Fruit fly (Drosophila melanogaster): ENCODE measurements around the gene E5.

E5 gene

DNA sequence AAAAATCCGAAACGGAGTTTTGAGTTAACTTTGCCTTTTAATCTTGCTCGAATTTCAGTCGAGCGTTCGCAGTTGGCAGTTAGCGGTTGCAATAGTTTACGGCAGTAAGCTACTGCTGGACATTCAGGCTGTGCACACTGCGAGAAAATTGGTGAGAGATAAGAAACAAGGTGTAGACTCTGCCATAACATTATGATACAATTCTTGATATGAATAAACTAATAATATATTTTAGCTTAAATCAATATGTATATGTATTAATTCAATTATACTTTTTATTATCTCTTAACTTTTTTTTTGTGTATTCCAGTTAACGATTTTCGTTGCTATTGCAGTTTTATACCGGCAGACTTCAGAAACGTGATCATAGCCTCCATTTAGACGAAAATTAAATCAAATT, 17.4 kb downstream of the E5 start (continued):
- TF ChIP-seq CG10654 (GFP tag; optimal IDR thresholded peaks at IDR 0.05) (no peak), CG8388 (GFP tag; optimal IDR thresholded peaks at IDR 0.05) (peak; percentile 20), phol (tag; optimal IDR thresholded peaks at IDR 0.05) (peak; percentile 25), ase (GFP tag; IDR thresholded peaks at IDR 0.05) (0 out of 3 replicates have a peak, but pooled peaks have one; percentile 13)

dm6 chr3R:13855354-13855753, 19.4 kb downstream of the E5 start, which contains the start of gene CG14362:
CG14362 (minus strand) TSS chr3R:13855454.
- TF ChIP-seq CG6689 (GFP tag; IDR thresholded peaks at IDR 0.05) (no peak), twi (tag; optimal IDR thresholded peaks at IDR 0.05) (no peak), CG6813 (GFP tag; optimal IDR thresholded peaks at IDR 0.05) (no peak), chif (GFP tag; optimal IDR thresholded peaks at IDR 0.05) (no peak), mirr (GFP tag; optimal IDR thresholded peaks at IDR 0.05) (no peak), CG14860 (GFP tag; IDR thresholded peaks at IDR 0.05; ENCODE audit: partially characterized antibody) (no peak), ab (GFP tag; optimal IDR thresholded peaks at IDR 0.05) (no peak)

dm6 chr3R:13850992-13851391, 23.7 kb downstream of the E5 start:
- no peak for TF ChIP-seq CG10654 (GFP tag; optimal IDR thresholded peaks at IDR 0.05)
- no peak for TF ChIP-seq Atf3 (GFP tag; optimal IDR thresholded peaks at IDR 0.05)
- no peak for TF ChIP-seq CG30020 (tag; optimal IDR thresholded peaks at IDR 0.05)
- TF ChIP-seq TFAM (GFP tag; optimal IDR thresholded peaks at IDR 0.05), result no peak
- no peak for TF ChIP-seq nmo (GFP tag; optimal IDR thresholded peaks at IDR 0.05)
- TF ChIP-seq CG17359 (tag; optimal IDR thresholded peaks at IDR 0.05), result no peak
- no peak for TF ChIP-seq CG18764 (GFP tag; optimal IDR thresholded peaks at IDR 0.05)
- TF ChIP-seq Asciz (GFP tag; optimal IDR thresholded peaks at IDR 0.05), result no peak
- no peak for TF ChIP-seq CG10321 (GFP tag; IDR thresholded peaks at IDR 0.05)
- no peak for TF ChIP-seq CG12942 (GFP tag; optimal IDR thresholded peaks at IDR 0.05)
- no peak for TF ChIP-seq CG2116 (GFP tag; optimal IDR thresholded peaks at IDR 0.05)
- no peak for TF ChIP-seq CG3281 (GFP tag; optimal IDR thresholded peaks at IDR 0.05)
- no peak for TF ChIP-seq CG7786 (GFP tag; optimal IDR thresholded peaks at IDR 0.05)
- TF ChIP-seq CG3847 (GFP tag; IDR thresholded peaks at IDR 0.05), result no peak

DNA sequence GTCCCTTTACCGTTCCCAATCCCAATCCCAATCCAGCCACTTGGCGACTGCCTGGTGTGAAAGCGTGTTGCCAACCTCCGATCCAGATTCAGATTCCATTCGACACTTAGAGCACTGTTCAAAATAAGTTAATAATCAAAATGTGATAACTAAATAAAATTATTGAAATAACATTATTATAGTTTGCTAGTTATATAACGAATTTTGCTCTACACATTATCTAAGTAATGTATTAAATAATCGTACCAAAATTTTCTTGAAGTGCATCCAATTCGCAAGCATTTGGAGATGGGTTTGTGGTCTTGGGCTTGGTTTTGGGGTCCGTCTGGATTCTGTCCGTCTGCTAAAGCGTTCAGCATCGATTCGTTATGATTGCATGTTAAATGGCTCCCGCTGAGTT, 25.4 kb downstream of the E5 start:
- TF ChIP-seq CG5953 (GFP tag; IDR thresholded peaks at IDR 0.05), result no peak
- no peak for TF ChIP-seq Myb (GFP tag; optimal IDR thresholded peaks at IDR 0.05)
- no peak for TF ChIP-seq Max (GFP tag; optimal IDR thresholded peaks at IDR 0.05)
- TF ChIP-seq Ets65A (GFP tag), result peak; percentile 21
- TF ChIP-seq corto (GFP tag; optimal IDR thresholded peaks at IDR 0.05), result peak; percentile 33
- peak; percentile 77 for TF ChIP-seq lbe (GFP tag; optimal IDR thresholded peaks at IDR 0.05)
- peak; percentile 31 for TF ChIP-seq nom (GFP tag; optimal IDR thresholded peaks at IDR 0.05)

- TF ChIP-seq CG31365 (tag; optimal IDR thresholded peaks at IDR 0.05), result no peak
- peak in 1 of 2 experiments; percentile 9 for TF ChIP-seq bsh (GFP tag; optimal IDR thresholded peaks at IDR 0.05)
These were observed 26.4 kb downstream of the E5 start for dm6 chr3R:13848272-13848671.

DNA sequence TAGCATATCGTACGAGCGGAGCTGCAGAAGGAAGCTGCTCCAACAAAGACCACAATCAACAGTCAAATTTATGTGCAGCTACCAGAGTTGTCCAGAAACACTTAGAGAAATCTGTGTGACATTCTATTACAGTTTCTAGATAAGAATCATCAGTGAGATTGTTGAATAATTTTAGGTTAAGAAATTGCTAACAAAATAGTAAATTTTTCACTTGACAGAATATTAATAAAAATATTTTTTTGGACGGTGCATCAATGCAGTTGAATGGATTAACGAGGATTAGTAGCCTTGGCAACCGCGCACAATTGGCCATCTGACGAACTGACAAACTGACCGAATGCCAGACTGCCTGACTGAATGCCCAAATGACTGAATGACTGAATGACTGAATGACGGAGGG, 27.4 kb downstream of the E5 start:
- TF ChIP-seq Drgx (GFP tag; IDR thresholded peaks at IDR 0.05) (peak; percentile 19; the same call in 1 of the 2 replicates), CG8281 (tag; optimal IDR thresholded peaks at IDR 0.05) (peak; percentile 75), Blimp-1 (GFP tag; optimal IDR thresholded peaks at IDR 0.05) (no peak)

All from whole organism, embryonic.